Fruit fly (Drosophila melanogaster) whole organism, prepupa: ENCODE results near the gene aux.

ENCODE experiments used
- CG10631 ChIP-seq: fragments of 200-800 bp; sonication (Bioruptor generic); optimal IDR thresholded peaks from 2 replicates; lab custom pipeline; 2016; ENCODE audit warnings: missing biosample characterization, missing genetic modification characterization
- CG10669 ChIP-seq: fragments of 200-800 bp; sonication (Bioruptor generic); optimal IDR thresholded peaks from 3 replicates; lab custom pipeline; 2018; ENCODE audit warnings: missing biosample characterization, mild to moderate bottlenecking, missing genetic modification characterization, moderate library complexity
- CG11762 ChIP-seq: fragments of 200-800 bp; sonication (Bioruptor generic); optimal IDR thresholded peaks from 3 replicates; lab custom pipeline; 2016; ENCODE audit warnings: missing biosample characterization, missing genetic modification characterization; ENCODE audit not compliant: insufficient read depth
- CG11902 ChIP-seq: fragments of 200-800 bp; sonication (Bioruptor generic); optimal IDR thresholded peaks from 3 replicates; lab custom pipeline; 2016; ENCODE audit warnings: missing biosample characterization, missing genetic modification characterization
- CG15336 ChIP-seq: fragments of 200-800 bp; sonication (Bioruptor generic); IDR thresholded peaks from 2 replicates; pipeline ENCODE4 v1.3.6; 2022; ENCODE audit warnings: missing biosample characterization, missing genetic modification characterization
- CG1621 ChIP-seq: fragments of 200-800 bp; sonication (Bioruptor generic); optimal IDR thresholded peaks from 3 replicates; lab custom pipeline; 2018; ENCODE audit warnings: missing biosample characterization, mild to moderate bottlenecking, missing genetic modification characterization
- CG16779 ChIP-seq: fragments of 200-800 bp; sonication (Bioruptor generic); optimal IDR thresholded peaks from 3 replicates; lab custom pipeline; 2017; ENCODE audit warnings: missing biosample characterization, mild to moderate bottlenecking, missing genetic modification characterization
- CG31627 ChIP-seq: fragments of 200-800 bp; sonication (Bioruptor generic); optimal IDR thresholded peaks from 3 replicates; lab custom pipeline; 2016; ENCODE audit warnings: missing biosample characterization, missing genetic modification characterization
- CG32006 ChIP-seq: fragments of 200-800 bp; sonication (Bioruptor generic); optimal IDR thresholded peaks from 3 replicates; lab custom pipeline; 2017; ENCODE audit warnings: missing biosample characterization, mild to moderate bottlenecking, missing genetic modification characterization
- CG3919 ChIP-seq: fragments of 200-800 bp; sonication (Bioruptor generic); optimal IDR thresholded peaks from 3 replicates; lab custom pipeline; 2016; ENCODE audit warnings: missing biosample characterization, missing genetic modification characterization
- CG6276 ChIP-seq: fragments of 200-800 bp; sonication (Bioruptor generic); optimal IDR thresholded peaks from 2 replicates; lab custom pipeline; 2017; ENCODE audit warnings: missing biosample characterization, mild to moderate bottlenecking, missing genetic modification characterization
- CG6792 ChIP-seq: fragments of 200-800 bp; sonication (Bioruptor generic); optimal IDR thresholded peaks from 3 replicates; lab custom pipeline; 2016; ENCODE audit warnings: missing biosample characterization, missing genetic modification characterization
- CG8119 ChIP-seq: fragments of 200-800 bp; sonication (Bioruptor generic); IDR thresholded peaks from 3 replicates; pipeline ENCODE4 v1.3.6; 2022; ENCODE audit warnings: missing biosample characterization, missing genetic modification characterization
- CG8319 ChIP-seq: fragments of 200-800 bp; sonication (Bioruptor generic); optimal IDR thresholded peaks from 3 replicates; lab custom pipeline; 2016; ENCODE audit warnings: missing biosample characterization, missing genetic modification characterization
- Eip75B ChIP-seq: fragments of 200-800 bp; sonication (Bioruptor generic); optimal IDR thresholded peaks from 3 replicates; lab custom pipeline; 2016; ENCODE audit warnings: missing biosample characterization, missing genetic modification characterization
- Eip78C ChIP-seq: fragments of 200-800 bp; sonication (Bioruptor generic); peaks from one replicate; lab custom pipeline; 2016; ENCODE audit warnings: missing biosample characterization, missing genetic modification characterization
- Eip93F ChIP-seq: fragments of 200-800 bp; sonication (Bioruptor generic); optimal IDR thresholded peaks from 2 replicates; lab custom pipeline; 2016; ENCODE audit warnings: missing biosample characterization, mild to moderate bottlenecking, missing genetic modification characterization
- Ets21C ChIP-seq: fragments of 200-800 bp; sonication (Bioruptor generic); optimal IDR thresholded peaks from 3 replicates; lab custom pipeline; 2016; ENCODE audit warnings: missing biosample characterization, missing genetic modification characterization
- Ets96B ChIP-seq: fragments of 200-800 bp; optimal IDR thresholded peaks from 2 replicates; lab custom pipeline; 2019; ENCODE audit warnings: missing biosample characterization, mild to moderate bottlenecking, missing genetic modification characterization, moderate library complexity
- Hr38 ChIP-seq: sonication (Bioruptor generic); optimal IDR thresholded peaks from 2 replicates; lab custom pipeline; 2016; ENCODE audit warnings: missing biosample characterization, missing genetic modification characterization
- Hr39 ChIP-seq: fragments of 200-800 bp; sonication (Bioruptor generic); optimal IDR thresholded peaks from 2 replicates; lab custom pipeline; 2016; ENCODE audit warnings: missing biosample characterization, missing genetic modification characterization
- Hr4 ChIP-seq: fragments of 200-800 bp; sonication (Bioruptor generic); optimal IDR thresholded peaks from 3 replicates; lab custom pipeline; 2016; ENCODE audit warnings: missing biosample characterization, missing genetic modification characterization
- Lpt ChIP-seq: fragments of 200-800 bp; sonication (Bioruptor generic); optimal IDR thresholded peaks from 3 replicates; lab custom pipeline; 2016; ENCODE audit warnings: missing biosample characterization, missing genetic modification characterization
- Met ChIP-seq: fragments of 200-800 bp; sonication (Bioruptor generic); optimal IDR thresholded peaks from 3 replicates; lab custom pipeline; 2016; ENCODE audit warnings: missing biosample characterization, missing genetic modification characterization
- OdsH ChIP-seq: fragments of 200-800 bp; sonication (Bioruptor generic); optimal IDR thresholded peaks from 3 replicates; lab custom pipeline; 2016; ENCODE audit warnings: missing biosample characterization, missing genetic modification characterization
- Smox ChIP-seq: fragments of 200-800 bp; sonication (Bioruptor generic); optimal IDR thresholded peaks from 3 replicates; lab custom pipeline; 2016; ENCODE audit warnings: missing biosample characterization, missing genetic modification characterization
- Sox14 ChIP-seq: fragments of 200-800 bp; sonication (Bioruptor generic); optimal IDR thresholded peaks from 3 replicates; lab custom pipeline; 2016; ENCODE audit warnings: missing biosample characterization, missing genetic modification characterization
- acj6 ChIP-seq: fragments of 200-800 bp; sonication (Bioruptor generic); optimal IDR thresholded peaks from 3 replicates; lab custom pipeline; 2016; ENCODE audit warnings: missing biosample characterization, missing genetic modification characterization
- dac ChIP-seq: fragments of 200-800 bp; sonication (Bioruptor generic); optimal IDR thresholded peaks from 2 replicates; lab custom pipeline; 2017; ENCODE audit warnings: missing biosample characterization, mild to moderate bottlenecking, missing genetic modification characterization
- dsx ChIP-seq: fragments of 200-800 bp; optimal IDR thresholded peaks from 3 replicates; lab custom pipeline; 2019; ENCODE audit warnings: missing biosample characterization, mild to moderate bottlenecking, missing genetic modification characterization, moderate library complexity; ENCODE audit not compliant: poor library complexity, severe bottlenecking
- esn ChIP-seq: fragments of 200-800 bp; sonication (Bioruptor generic); optimal IDR thresholded peaks from 2 replicates; lab custom pipeline; 2016; ENCODE audit warnings: missing biosample characterization, mild to moderate bottlenecking, missing genetic modification characterization, moderate library complexity
- fd59A ChIP-seq: fragments of 200-800 bp; sonication (Bioruptor generic); optimal IDR thresholded peaks from 2 replicates; lab custom pipeline; 2017; ENCODE audit warnings: missing biosample characterization, mild to moderate bottlenecking, missing genetic modification characterization, missing genetic modification reagents
- fd85E ChIP-seq: fragments of 200-800 bp; sonication (Bioruptor generic); optimal IDR thresholded peaks from 3 replicates; lab custom pipeline; 2016; ENCODE audit warnings: missing biosample characterization, missing genetic modification characterization
- fkh ChIP-seq: fragments of 200-800 bp; sonication (Bioruptor generic); optimal IDR thresholded peaks from 3 replicates; lab custom pipeline; 2017; ENCODE audit warnings: missing biosample characterization, mild to moderate bottlenecking, missing genetic modification characterization, moderate library complexity
- salr ChIP-seq, 2 experiments: fragments of 200-800 bp; sonication (Bioruptor generic); optimal IDR thresholded peaks; 3 replicates each; lab custom pipeline; 2016 to 2018; ENCODE audit warnings: missing biosample characterization in 2 of 2, missing genetic modification characterization in 2 of 2, mild to moderate bottlenecking in 1 of 2
- spab ChIP-seq: fragments of 200-800 bp; sonication (Bioruptor generic); optimal IDR thresholded peaks from 2 replicates; lab custom pipeline; 2017; ENCODE audit warnings: missing biosample characterization, mild to moderate bottlenecking, missing genetic modification characterization, missing genetic modification reagents
- ss ChIP-seq, 2 experiments: fragments of 200-800 bp; sonication (Bioruptor generic); optimal IDR thresholded peaks; 2 replicates in 1 of 2; 3 replicates in 1 of 2; lab custom pipeline; 2017 to 2018; ENCODE audit warnings: mild to moderate bottlenecking in 2 of 2, missing biosample characterization in 2 of 2, missing genetic modification characterization in 2 of 2, moderate library complexity in 1 of 2
- svp ChIP-seq: fragments of 200-800 bp; sonication (Bioruptor generic); peaks from one replicate; lab custom pipeline; 2016; ENCODE audit warnings: missing biosample characterization, missing genetic modification characterization
- topi ChIP-seq: fragments of 200-800 bp; sonication (Bioruptor generic); optimal IDR thresholded peaks from 3 replicates; lab custom pipeline; 2016; ENCODE audit warnings: missing biosample characterization, missing genetic modification characterization
- vri ChIP-seq: fragments of 200-800 bp; sonication (Bioruptor generic); optimal IDR thresholded peaks from 3 replicates; lab custom pipeline; 2016; ENCODE audit warnings: missing biosample characterization, mild to moderate bottlenecking, missing genetic modification characterization

aux gene

dm6 chr3R:4236534-4236933 lies 25.0 kb downstream of the aux start (continued):
- no peak for TF ChIP-seq CG10669 (GFP tag; lab: Kevin White, UChicago)
- no peak for TF ChIP-seq fd59A (GFP tag; lab: Kevin White, UChicago)
- peak; percentile 37 for TF ChIP-seq CG16779 (tag; lab: Kevin White, UChicago)
- no peak for TF ChIP-seq fkh (GFP tag; lab: Kevin White, UChicago)
- TF ChIP-seq CG6792 (GFP tag; lab: Kevin White, UChicago) = no peak
- TF ChIP-seq CG10631 (GFP tag; lab: Kevin White, UChicago) = no peak
- peak; percentile 45 for TF ChIP-seq Lpt (GFP tag; lab: Kevin White, UChicago)
- TF ChIP-seq Eip75B (GFP tag; lab: Kevin White, UChicago) = peak; percentile 12
- no peak for TF ChIP-seq dac (GFP tag; lab: Kevin White, UChicago)
- no peak for TF ChIP-seq dsx (GFP tag; lab: Kevin White, UChicago)

- peak; percentile 95 for TF ChIP-seq svp (GFP tag; lab: Kevin White, UChicago)
- TF ChIP-seq CG11762 = no peak
- TF ChIP-seq Eip78C (GFP tag; lab: Kevin White, UChicago) = peak; percentile 24
These were observed 30.2 kb downstream of the aux start for dm6 chr3R:4241776-4242175.

- TF ChIP-seq CG8319 = no peak
- peak; percentile 89 for TF ChIP-seq svp (GFP tag; lab: Kevin White, UChicago)
- peak; percentile 7 for TF ChIP-seq CG1621 (tag; lab: Kevin White, UChicago)
These were observed 30.8 kb downstream of the aux start, which contains the start of gene CG14642 for dm6 chr3R:4242209-4242887. Gene CG14642 (minus strand): TSS chr3R:4242717.

dm6 chr3R:4243096-4243940 lies 31.7 kb downstream of the aux start, which contains the start of gene CG34305:
Gene CG34305 (minus strand): TSS chr3R:4243146.
- peak; percentile 14 for TF ChIP-seq Ets21C (GFP tag; lab: Kevin White, UChicago)
- TF ChIP-seq Hr4 = no peak
- no peak for TF ChIP-seq fkh (GFP tag; lab: Kevin White, UChicago)
- peak; percentile 20 for TF ChIP-seq CG31627 (GFP tag; lab: Kevin White, UChicago)
- TF ChIP-seq esn = peak; percentile 65
- TF ChIP-seq dsx (GFP tag; lab: Kevin White, UChicago) = no peak
- no peak for TF ChIP-seq CG1621 (tag; lab: Kevin White, UChicago)
- TF ChIP-seq salr (GFP tag; optimal IDR thresholded peaks at IDR 0.05; lab: Kevin White, UChicago) = no peak
- TF ChIP-seq fd59A (GFP tag; lab: Kevin White, UChicago) = no peak
- no peak for TF ChIP-seq Hr38 (GFP tag; lab: Kevin White, UChicago)
- no peak for TF ChIP-seq CG6276
- no peak for TF ChIP-seq Sox14 (GFP tag; lab: Kevin White, UChicago)
- peak; percentile 46 for TF ChIP-seq Hr39 (GFP tag; lab: Kevin White, UChicago)
- TF ChIP-seq CG8119 (GFP tag; lab: Robert Waterston, UW) = no peak
- TF ChIP-seq vri (GFP tag; lab: Kevin White, UChicago) = peak; percentile 40
- TF ChIP-seq Smox (GFP tag; lab: Kevin White, UChicago) = peak; percentile 39
- no peak for TF ChIP-seq CG15336 (GFP tag; lab: Robert Waterston, UW)
- no peak for TF ChIP-seq spab (GFP tag; lab: Kevin White, UChicago)
- no peak for TF ChIP-seq Ets96B (tag; lab: Kevin White, UChicago)
- TF ChIP-seq acj6 = peak; percentile 19
- no peak for TF ChIP-seq fd85E (GFP tag; lab: Kevin White, UChicago)
- TF ChIP-seq CG32006 = no peak
- TF ChIP-seq svp (GFP tag; lab: Kevin White, UChicago) = peak; percentile 66
- TF ChIP-seq topi (GFP tag; lab: Kevin White, UChicago) = peak; percentile 58
- peak; percentile 18 for TF ChIP-seq CG10631 (GFP tag; lab: Kevin White, UChicago)
- TF ChIP-seq OdsH (GFP tag; lab: Kevin White, UChicago) = peak; percentile 42
- peak; percentile 35 for TF ChIP-seq CG6792 (GFP tag; lab: Kevin White, UChicago)
- no peak for TF ChIP-seq Eip93F (GFP tag; lab: Kevin White, UChicago)
- TF ChIP-seq ss (GFP tag; optimal IDR thresholded peaks at IDR 0.05; lab: Kevin White, UChicago) = no peak
- TF ChIP-seq CG8319 = peak; percentile 25
- no peak for TF ChIP-seq dac (GFP tag; lab: Kevin White, UChicago)
- no peak for TF ChIP-seq CG16779 (tag; lab: Kevin White, UChicago)
- peak; percentile 9 for TF ChIP-seq CG11902 (GFP tag; lab: Kevin White, UChicago)
- peak; percentile 62 for TF ChIP-seq Met (GFP tag; lab: Kevin White, UChicago)
- peak; percentile 11 for TF ChIP-seq CG3919 (GFP tag; lab: Kevin White, UChicago)
- peak; percentile 32 for TF ChIP-seq CG10669 (GFP tag; lab: Kevin White, UChicago)
